Fruit fly (Drosophila melanogaster): ENCODE data around the gene Srlp.
A peak's percentile ranks its signal among the peaks of the same experiment; 100 is the strongest.

The Srlp gene

dm6 chr3R:12408160-12408559 lies 25.7 kb upstream of the Srlp start, which contains the start of gene CG5196 (continued):
- TF ChIP-seq CG12769 (tag; optimal IDR thresholded peaks at IDR 0.05), result no peak
- no peak; the same call in 1 of the 2 replicates for TF ChIP-seq CG3847 (GFP tag; IDR thresholded peaks at IDR 0.05)
- TF ChIP-seq CG9932 (GFP tag; IDR thresholded peaks at IDR 0.05), result no peak
- no peak for TF ChIP-seq sisA (GFP tag; IDR thresholded peaks at IDR 0.05)
- no peak for TF ChIP-seq dan (GFP tag; IDR thresholded peaks at IDR 0.05)
- peak; percentile 84 for TF ChIP-seq Bgb (GFP tag; IDR thresholded peaks at IDR 0.05; ENCODE audit: partially characterized antibody)
- peak; percentile 18 for TF ChIP-seq caup (GFP tag; optimal IDR thresholded peaks at IDR 0.05; ENCODE audit: severe bottlenecking)
- no peak for TF ChIP-seq tap (tag; optimal IDR thresholded peaks at IDR 0.05)
- TF ChIP-seq sr (GFP tag; IDR thresholded peaks at IDR 0.05), result no peak
- no peak for TF ChIP-seq crp (GFP tag; optimal IDR thresholded peaks at IDR 0.05)
- TF ChIP-seq NC2α (GFP tag; optimal IDR thresholded peaks at IDR 0.05), result no peak
- TF ChIP-seq ham (GFP tag; IDR thresholded peaks at IDR 0.05), result no peak
- no peak for TF ChIP-seq CG4424 (GFP tag; optimal IDR thresholded peaks at IDR 0.05)
- TF ChIP-seq CG2712 (tag; optimal IDR thresholded peaks at IDR 0.05), result peak; percentile 48
- TF ChIP-seq cad (GFP tag; optimal IDR thresholded peaks at IDR 0.05), result no peak
- TF ChIP-seq Deaf1 (tag; optimal IDR thresholded peaks at IDR 0.05), result no peak
- no peak for TF ChIP-seq HmgD (GFP tag; optimal IDR thresholded peaks at IDR 0.05)
- TF ChIP-seq inv (GFP tag; IDR thresholded peaks at IDR 0.05; ENCODE audit: partially characterized antibody), result peak; percentile 51; the same call in 1 of the 2 replicates
- TF ChIP-seq CG34376 (GFP tag; optimal IDR thresholded peaks at IDR 0.05), result peak; percentile 23
- TF ChIP-seq Neu2 (GFP tag; optimal IDR thresholded peaks at IDR 0.05; ENCODE audit: borderline replicate concordance), result no peak
- no peak for TF ChIP-seq Hr39 (optimal IDR thresholded peaks at IDR 0.05)
- no peak for TF ChIP-seq pan (optimal IDR thresholded peaks at IDR 0.05)
- no peak for TF ChIP-seq pan (GFP tag; optimal IDR thresholded peaks at IDR 0.05 in 1 of 2, IDR thresholded peaks at IDR 0.05 in 1 of 2)
- peak; percentile 43; the same call in 1 of the 2 replicates for TF ChIP-seq chm (GFP tag; IDR thresholded peaks at IDR 0.05)
- no peak for TF ChIP-seq prd (optimal IDR thresholded peaks at IDR 0.05)
- no peak for TF ChIP-seq prd (GFP tag; IDR thresholded peaks at IDR 0.05)
- no peak for TF ChIP-seq ranshi (GFP tag; IDR thresholded peaks at IDR 0.05)
- no peak for TF ChIP-seq Tbp (GFP tag; optimal IDR thresholded peaks at IDR 0.05)
- no peak for TF ChIP-seq CG9817 (tag; optimal IDR thresholded peaks at IDR 0.05)
- no peak for TF ChIP-seq CG2202 (tag; optimal IDR thresholded peaks at IDR 0.05)
- TF ChIP-seq vnd (GFP tag; IDR thresholded peaks at IDR 0.05; ENCODE audit: partially characterized antibody), result peak; percentile 61; the same call in 2 of the 3 replicates
- TF ChIP-seq pnt (GFP tag; optimal IDR thresholded peaks at IDR 0.05), result no peak
- no peak for TF ChIP-seq CG11695 (GFP tag; IDR thresholded peaks at IDR 0.05)
- TF ChIP-seq CG12391 (tag; optimal IDR thresholded peaks at IDR 0.05), result peak; percentile 35
- TF ChIP-seq CG1529 (GFP tag; optimal IDR thresholded peaks at IDR 0.05), result no peak
- no peak for TF ChIP-seq D (optimal IDR thresholded peaks at IDR 0.05)
- TF ChIP-seq D (GFP tag; optimal IDR thresholded peaks at IDR 0.05), result no peak
- no peak for TF ChIP-seq ftz-f1 (GFP tag; optimal IDR thresholded peaks at IDR 0.05)
- TF ChIP-seq ap (GFP tag; IDR thresholded peaks at IDR 0.05), result no peak
- TF ChIP-seq HLH4C (GFP tag; IDR thresholded peaks at IDR 0.05; ENCODE audit: partially characterized antibody), result peak; percentile 70
- no peak for TF ChIP-seq trh (GFP tag; optimal IDR thresholded peaks at IDR 0.05)
- peak; percentile 26 for TF ChIP-seq pb (GFP tag; optimal IDR thresholded peaks at IDR 0.05)
- no peak for TF ChIP-seq CG4282 (GFP tag; optimal IDR thresholded peaks at IDR 0.05)
- no peak for TF ChIP-seq p53 (GFP tag; optimal IDR thresholded peaks at IDR 0.05)
- no peak for TF ChIP-seq Bteb2 (GFP tag; optimal IDR thresholded peaks at IDR 0.05)
- no peak for TF ChIP-seq CG13624 (GFP tag; optimal IDR thresholded peaks at IDR 0.05)
- TF ChIP-seq z (GFP tag; IDR thresholded peaks at IDR 0.05), result no peak
- TF ChIP-seq CG17568 (GFP tag; optimal IDR thresholded peaks at IDR 0.05), result no peak
- TF ChIP-seq Sry-δ (GFP tag; optimal IDR thresholded peaks at IDR 0.05), result peak; percentile 56
- no peak for TF ChIP-seq tx (GFP tag; optimal IDR thresholded peaks at IDR 0.05)
- TF ChIP-seq tin (GFP tag; optimal IDR thresholded peaks at IDR 0.05), result no peak
- TF ChIP-seq her (GFP tag; optimal IDR thresholded peaks at IDR 0.05), result peak; percentile 13
- no peak for TF ChIP-seq Ada2b (GFP tag; IDR thresholded peaks at IDR 0.05)
